Fruit fly (Drosophila melanogaster): ENCODE measurements around the gene FASN3.

The FASN3 gene

DNA sequence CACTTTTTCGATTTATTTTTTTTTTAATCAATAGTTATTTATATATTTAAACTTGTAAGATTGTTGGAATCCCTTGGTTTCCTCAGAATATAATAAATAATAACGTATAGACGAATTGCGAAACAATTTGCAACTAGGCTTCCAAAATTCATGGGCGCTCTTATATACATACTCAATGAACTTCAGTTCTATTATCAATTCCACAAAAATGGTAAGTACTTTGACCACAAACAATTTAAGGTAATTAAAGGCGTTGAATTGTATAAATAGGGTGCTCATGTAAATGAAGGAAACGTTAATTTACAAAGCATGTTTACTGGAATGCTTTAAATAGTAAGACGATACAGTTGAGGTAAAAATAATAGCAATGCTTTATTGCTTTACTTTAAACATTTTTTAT lies at the start of gene FASN3:
FASN3 (minus strand) TSS at position 101 of the 400 bp plus-strand sequence.
- TF ChIP-seq CTCF (optimal IDR thresholded peaks at IDR 0.05) (no peak), CG8478 (optimal IDR thresholded peaks at IDR 0.05) (no peak)

DNA sequence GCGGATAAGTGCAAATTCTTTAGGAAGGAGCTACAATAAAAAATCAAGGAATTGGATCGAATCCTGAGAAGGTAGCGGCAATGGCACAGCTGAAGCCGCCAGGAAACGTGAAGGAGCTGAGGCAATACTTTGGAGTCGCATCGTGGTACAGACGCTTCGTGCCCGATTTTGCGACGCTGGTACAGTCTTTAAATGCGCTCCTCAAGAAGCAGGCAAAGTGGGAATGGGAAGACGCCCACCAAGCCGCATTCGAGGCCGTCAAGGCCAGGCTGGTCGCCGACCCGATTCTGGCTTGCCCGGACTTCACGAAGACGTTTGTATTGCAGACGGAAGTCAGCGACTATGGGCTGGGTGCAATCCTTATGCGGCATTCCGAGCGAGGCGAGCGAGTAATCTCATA lies 32.8 kb upstream of the FASN3 start:
- no peak for TF ChIP-seq CG8478 (optimal IDR thresholded peaks at IDR 0.05)
- TF ChIP-seq CTCF (optimal IDR thresholded peaks at IDR 0.05): no peak

DNA sequence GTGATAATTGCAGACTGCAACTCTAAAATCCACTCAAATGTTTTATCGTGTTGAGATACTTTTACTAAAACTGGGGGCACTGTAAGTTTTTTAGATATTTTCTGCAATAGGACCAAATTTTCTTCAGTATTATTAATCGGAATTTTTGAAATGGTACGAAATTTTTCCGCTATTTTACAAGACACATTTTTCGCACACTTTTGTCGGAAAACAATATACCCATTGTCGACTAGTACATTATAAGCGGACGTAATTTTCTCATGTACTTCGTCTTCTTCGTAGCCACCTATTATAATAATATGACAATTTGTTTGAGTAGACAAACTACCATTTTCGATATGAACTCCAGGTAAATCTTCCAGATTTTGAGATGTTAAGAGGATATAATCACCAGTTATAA lies 5.9 kb downstream of the FASN3 start:
- no peak for TF ChIP-seq CTCF (optimal IDR thresholded peaks at IDR 0.05)
- no peak for TF ChIP-seq CG8478 (optimal IDR thresholded peaks at IDR 0.05)

Measured in S2 (cell line).